Worm (Caenorhabditis elegans) whole organism, young adult: ENCODE results near the gene ent-3.
A peak's percentile ranks its signal among the peaks of the same experiment; 100 is the strongest.

Experiments
- F10E7.11 ChIP-seq: sonication (generic microtip); optimal IDR thresholded peaks from 2 replicates; lab custom pipeline; 2017; ENCODE audit warnings: mild to moderate bottlenecking, missing genetic modification characterization, moderate library complexity, missing compliant biosample characterization
- F22D6.2 ChIP-seq: sonication (generic microtip); optimal IDR thresholded peaks from 2 replicates; lab custom pipeline; 2016; ENCODE audit warnings: mild to moderate bottlenecking, missing genetic modification characterization, missing compliant biosample characterization
- F33H1.4 ChIP-seq: fragments of 200-800 bp; sonication (Bioruptor generic); IDR thresholded peaks from 2 replicates; pipeline ENCODE4 v1.3.6; 2022; ENCODE audit warnings: missing genetic modification reagents, missing genetic modification characterization, missing compliant biosample characterization
- F49E8.2 ChIP-seq: sonication (generic microtip); optimal IDR thresholded peaks from 3 replicates; lab custom pipeline; 2017; ENCODE audit warnings: missing genetic modification characterization, mild to moderate bottlenecking, missing compliant biosample characterization, antibody characterized with exemption, moderate library complexity; ENCODE audit not compliant: insufficient read depth
- T07F8.4 ChIP-seq: sonication (generic microtip); optimal IDR thresholded peaks from 2 replicates; lab custom pipeline; 2016; ENCODE audit warnings: mild to moderate bottlenecking, missing genetic modification characterization, moderate library complexity, missing compliant biosample characterization
- Y53G8AR.9 ChIP-seq: fragments of 200-800 bp; sonication (Bioruptor generic); conservative IDR thresholded peaks from 2 replicates; pipeline ENCODE4 v1.3.6; 2022; ENCODE audit warnings: missing genetic modification reagents, missing genetic modification characterization, missing compliant biosample characterization
- Y67H2A.10 ChIP-seq: fragments of 200-800 bp; sonication (Bioruptor generic); conservative IDR thresholded peaks from 2 replicates; pipeline ENCODE4 v1.3.6; 2022; ENCODE audit warnings: missing genetic modification reagents, missing genetic modification characterization, missing compliant biosample characterization
- Y79H2A.3 ChIP-seq: fragments of 200-800 bp; sonication (Bioruptor generic); conservative IDR thresholded peaks from 2 replicates; pipeline ENCODE4 v1.3.6; 2022; ENCODE audit warnings: missing genetic modification reagents, missing genetic modification characterization, missing compliant biosample characterization
- aptf-2 ChIP-seq: fragments of 200-800 bp; sonication (Bioruptor generic); conservative IDR thresholded peaks from 2 replicates; pipeline ENCODE4 v1.3.6; 2022; ENCODE audit warnings: missing genetic modification reagents, missing genetic modification characterization, missing compliant biosample characterization
- aptf-3 ChIP-seq: fragments of 200-800 bp; sonication (Bioruptor generic); IDR thresholded peaks from 2 replicates; pipeline ENCODE4 v1.3.6; 2022; ENCODE audit warnings: missing genetic modification characterization, missing compliant biosample characterization
- athp-1 ChIP-seq: sonication (generic microtip); optimal IDR thresholded peaks from 2 replicates; lab custom pipeline; 2017; ENCODE audit warnings: mild to moderate bottlenecking, missing genetic modification characterization, missing compliant biosample characterization
- attf-6 ChIP-seq: fragments of 200-800 bp; sonication (Bioruptor generic); IDR thresholded peaks from 2 replicates; pipeline ENCODE4 v1.3.6; 2022; ENCODE audit warnings: missing genetic modification reagents, missing genetic modification characterization, missing compliant biosample characterization
- bed-1 ChIP-seq: fragments of 200-800 bp; sonication (Bioruptor generic); IDR thresholded peaks from 2 replicates; pipeline ENCODE4 v1.3.6; 2022; ENCODE audit warnings: missing genetic modification reagents, missing genetic modification characterization, missing compliant biosample characterization
- bed-2 ChIP-seq: fragments of 200-800 bp; sonication (Bioruptor generic); IDR thresholded peaks from 2 replicates; pipeline ENCODE4 v1.3.6; 2022; ENCODE audit warnings: missing genetic modification reagents, missing genetic modification characterization, missing compliant biosample characterization
- ceh-27 ChIP-seq: fragments of 200-800 bp; sonication (Bioruptor generic); optimal IDR thresholded peaks from 2 replicates; lab custom pipeline; 2018; ENCODE audit warnings: mild to moderate bottlenecking, missing genetic modification characterization, moderate library complexity, missing compliant biosample characterization
- ceh-40 ChIP-seq: fragments of 200-800 bp; sonication (Bioruptor generic); IDR thresholded peaks from 2 replicates; pipeline ENCODE4 v1.3.6; 2022; ENCODE audit warnings: missing genetic modification characterization, missing compliant biosample characterization
- ceh-79 ChIP-seq: sonication (generic microtip); optimal IDR thresholded peaks from 2 replicates; lab custom pipeline; 2017; ENCODE audit warnings: mild to moderate bottlenecking, missing genetic modification characterization, missing compliant biosample characterization
- ceh-91 ChIP-seq: fragments of 200-800 bp; sonication (Bioruptor generic); IDR thresholded peaks from 2 replicates; pipeline ENCODE4 v1.3.6; 2022; ENCODE audit warnings: missing genetic modification reagents, missing genetic modification characterization, missing compliant biosample characterization
- chd-7 ChIP-seq: sonication (generic microtip); optimal IDR thresholded peaks from 2 replicates; lab custom pipeline; 2016; ENCODE audit warnings: mild to moderate bottlenecking, missing genetic modification characterization, moderate library complexity, missing compliant biosample characterization
- dpff-1 ChIP-seq: sonication (generic microtip); optimal IDR thresholded peaks from 2 replicates; lab custom pipeline; 2017; ENCODE audit warnings: mild to moderate bottlenecking, missing genetic modification characterization, missing compliant biosample characterization
- ekl-4 ChIP-seq: fragments of 200-800 bp; sonication (Bioruptor generic); IDR thresholded peaks from 2 replicates; pipeline ENCODE4 v1.3.6; 2022; ENCODE audit warnings: missing genetic modification reagents, missing genetic modification characterization, missing compliant biosample characterization
- hlh-12 ChIP-seq: sonication (generic microtip); optimal IDR thresholded peaks from 2 replicates; lab custom pipeline; 2016; ENCODE audit warnings: missing genetic modification characterization, missing compliant biosample characterization
- hrde-1 ChIP-seq: sonication (generic microtip); optimal IDR thresholded peaks from 2 replicates; lab custom pipeline; 2016; ENCODE audit warnings: missing genetic modification characterization, mild to moderate bottlenecking, missing compliant biosample characterization, moderate library complexity, missing genotype, missing genetic modification reagents, borderline replicate concordance
- let-607 ChIP-seq, 2 experiments: fragments of 200-800 bp in 1 of 2; sonication (Bioruptor generic) in 1 of 2; sonication (generic microtip) in 1 of 2; optimal IDR thresholded peaks; 2 replicates each; lab custom pipeline; 2016 to 2018; ENCODE audit warnings: mild to moderate bottlenecking in 2 of 2, missing compliant biosample characterization in 2 of 2, missing genetic modification characterization in 2 of 2, moderate library complexity in 2 of 2, missing genotype in 1 of 2
- lin-26 ChIP-seq: fragments of 200-800 bp; sonication (Bioruptor generic); IDR thresholded peaks from 2 replicates; pipeline ENCODE4 v1.3.6; 2022; ENCODE audit warnings: missing genetic modification reagents, missing genetic modification characterization, missing compliant biosample characterization
- lin-54 ChIP-seq: fragments of 200-800 bp; sonication (Bioruptor generic); optimal IDR thresholded peaks from 2 replicates; lab custom pipeline; 2018; ENCODE audit warnings: mild to moderate bottlenecking, missing genetic modification characterization, missing compliant biosample characterization
- lsl-1 ChIP-seq: fragments of 200-800 bp; sonication (Bioruptor generic); optimal IDR thresholded peaks from 2 replicates; lab custom pipeline; 2018; ENCODE audit warnings: mild to moderate bottlenecking, missing genetic modification characterization, moderate library complexity, missing compliant biosample characterization
- lsy-27 ChIP-seq: sonication (generic microtip); optimal IDR thresholded peaks from 2 replicates; lab custom pipeline; 2017; ENCODE audit warnings: missing genetic modification characterization, mild to moderate bottlenecking, missing compliant biosample characterization, antibody characterized with exemption, missing genotype, borderline replicate concordance; ENCODE audit not compliant: insufficient read depth
- madf-6 ChIP-seq: fragments of 200-800 bp; sonication (Bioruptor generic); IDR thresholded peaks from 2 replicates; pipeline ENCODE4 v1.3.6; 2022; ENCODE audit warnings: missing genetic modification reagents, missing genetic modification characterization, missing compliant biosample characterization
- madf-8 ChIP-seq: fragments of 200-800 bp; sonication (Bioruptor generic); conservative IDR thresholded peaks from 2 replicates; pipeline ENCODE4 v1.3.6; 2022; ENCODE audit warnings: missing genetic modification reagents, missing genetic modification characterization, missing compliant biosample characterization
- mcd-1 ChIP-seq: fragments of 200-800 bp; sonication (Bioruptor generic); IDR thresholded peaks from 2 replicates; pipeline ENCODE4 v1.3.6; 2022; ENCODE audit warnings: missing genetic modification reagents, missing genetic modification characterization, missing compliant biosample characterization
- mxl-1 ChIP-seq: sonication (generic microtip); optimal IDR thresholded peaks from 2 replicates; lab custom pipeline; 2016; ENCODE audit warnings: missing genetic modification characterization, missing compliant biosample characterization
- nhr-120 ChIP-seq: fragments of 200-800 bp; sonication (Bioruptor generic); IDR thresholded peaks from 2 replicates; pipeline ENCODE4 v1.3.6; 2022; ENCODE audit warnings: missing genetic modification characterization, missing compliant biosample characterization
- nhr-80 ChIP-seq: sonication (generic microtip); optimal IDR thresholded peaks from 2 replicates; lab custom pipeline; 2016; ENCODE audit warnings: missing genetic modification characterization, missing compliant biosample characterization
- pbrm-1 ChIP-seq: fragments of 200-800 bp; sonication (Bioruptor generic); IDR thresholded peaks from 2 replicates; pipeline ENCODE4 v1.3.6; 2022; ENCODE audit warnings: missing genetic modification reagents, missing genetic modification characterization, missing compliant biosample characterization
- snpc-1.1 ChIP-seq: sonication (generic microtip); optimal IDR thresholded peaks from 2 replicates; lab custom pipeline; 2017; ENCODE audit warnings: missing genetic modification characterization, mild to moderate bottlenecking, missing compliant biosample characterization, antibody characterized with exemption, moderate library complexity, missing genotype, missing genetic modification reagents; ENCODE audit not compliant: insufficient read depth
- snpc-1.3 ChIP-seq: sonication (generic microtip); optimal IDR thresholded peaks from 2 replicates; lab custom pipeline; 2017; ENCODE audit warnings: missing genetic modification characterization, mild to moderate bottlenecking, missing compliant biosample characterization, antibody characterized with exemption, moderate library complexity, missing genotype, missing genetic modification reagents; ENCODE audit not compliant: insufficient read depth
- snpc-3.4 ChIP-seq: sonication (generic microtip); optimal IDR thresholded peaks from 2 replicates; lab custom pipeline; 2017; ENCODE audit warnings: missing genetic modification characterization, mild to moderate bottlenecking, missing compliant biosample characterization, antibody characterized with exemption, moderate library complexity, missing genotype, missing genetic modification reagents
- somi-1 ChIP-seq: fragments of 200-800 bp; sonication (Bioruptor generic); optimal IDR thresholded peaks from 2 replicates; lab custom pipeline; 2018; ENCODE audit warnings: mild to moderate bottlenecking, missing genetic modification characterization, missing compliant biosample characterization
- sptf-2 ChIP-seq: fragments of 200-800 bp; sonication (Bioruptor generic); optimal IDR thresholded peaks from 2 replicates; lab custom pipeline; 2018; ENCODE audit warnings: mild to moderate bottlenecking, missing genetic modification characterization, missing compliant biosample characterization
- tbp1 ChIP-seq: fragments of 200-800 bp; sonication (Bioruptor generic); optimal IDR thresholded peaks from 2 replicates; lab custom pipeline; 2018; ENCODE audit warnings: mild to moderate bottlenecking, missing genetic modification characterization, missing compliant biosample characterization
- unc-130 ChIP-seq: sonication (generic microtip); optimal IDR thresholded peaks from 2 replicates; lab custom pipeline; 2016; ENCODE audit warnings: missing genetic modification reagents, missing genetic modification characterization, missing compliant biosample characterization
- xnd-1 ChIP-seq: sonication (generic microtip); optimal IDR thresholded peaks from 2 replicates; lab custom pipeline; 2016; ENCODE audit warnings: missing genotype, missing genetic modification reagents, missing genetic modification characterization, missing compliant biosample characterization
- zfh-2 ChIP-seq: fragments of 200-800 bp; sonication (Bioruptor generic); conservative IDR thresholded peaks from 2 replicates; pipeline ENCODE4 v1.3.6; 2022; ENCODE audit warnings: missing genetic modification reagents, missing genetic modification characterization, missing compliant biosample characterization
- zim-3 ChIP-seq: sonication (generic microtip); optimal IDR thresholded peaks from 2 replicates; lab custom pipeline; 2017; ENCODE audit warnings: mild to moderate bottlenecking, missing genetic modification characterization, moderate library complexity, missing compliant biosample characterization
- ztf-25 ChIP-seq: fragments of 200-800 bp; sonication (Bioruptor generic); IDR thresholded peaks from 2 replicates; pipeline ENCODE4 v1.3.6; 2022; ENCODE audit warnings: missing genetic modification reagents, missing genetic modification characterization, missing compliant biosample characterization

The ent-3 gene

ce11 chrV:14193451-14193850, 42.4 kb downstream of the ent-3 start, which contains the start of gene atfs-1 (continued):
- TF ChIP-seq lin-54 (GFP tag; lab: Kevin White, UChicago) = no peak
- no peak for TF ChIP-seq zfh-2 (GFP tag; lab: Robert Waterston, UW)
- no peak for TF ChIP-seq lsy-27 (tag; lab: Kevin White, UChicago)
- no peak for TF ChIP-seq let-607 (tag; optimal IDR thresholded peaks at IDR 0.05; lab: Kevin White, UChicago)
- TF ChIP-seq Y79H2A.3 (GFP tag; lab: Robert Waterston, UW) = no peak
- TF ChIP-seq ceh-40 (GFP tag; lab: Robert Waterston, UW) = no peak
- TF ChIP-seq dpff-1 (tag; lab: Kevin White, UChicago) = no peak
- 0 out of 2 replicates have a peak, but pooled peaks have one; percentile 44 for TF ChIP-seq bed-2 (GFP tag; lab: Robert Waterston, UW)
- TF ChIP-seq mcd-1 (GFP tag; lab: Robert Waterston, UW) = peak; percentile 41
- TF ChIP-seq ztf-25 = no peak
- TF ChIP-seq tbp1 (GFP tag; lab: Kevin White, UChicago) = no peak
- TF ChIP-seq ceh-79 (tag; lab: Kevin White, UChicago) = no peak
- peak; percentile 59; the same call in 1 of the 2 replicates for TF ChIP-seq pbrm-1
- TF ChIP-seq nhr-80 (tag; lab: Kevin White, UChicago) = peak; percentile 97

- peak; percentile 96 for TF ChIP-seq lsl-1 (GFP tag; lab: Kevin White, UChicago)
- TF ChIP-seq ceh-91 = peak; percentile 65
- peak; percentile 81 for TF ChIP-seq madf-8 (GFP tag; lab: Robert Waterston, UW)
- TF ChIP-seq snpc-1.1 = no peak
- TF ChIP-seq Y53G8AR.9 = 0 out of 2 replicates have a peak, but pooled peaks have one; percentile 17
- TF ChIP-seq ceh-27 (GFP tag; lab: Kevin White, UChicago) = no peak
- TF ChIP-seq attf-6 = no peak
- peak; percentile 42 for TF ChIP-seq F49E8.2 (tag; lab: Kevin White, UChicago)
- TF ChIP-seq T07F8.4 (tag; lab: Kevin White, UChicago) = no peak
- no peak for TF ChIP-seq F10E7.11 (tag; lab: Kevin White, UChicago)
- TF ChIP-seq xnd-1 (tag; lab: Kevin White, UChicago) = peak; percentile 93
- TF ChIP-seq F22D6.2 (tag; lab: Kevin White, UChicago) = no peak
- TF ChIP-seq pbrm-1 = no peak
- TF ChIP-seq ekl-4 = 0 out of 2 replicates have a peak, but pooled peaks have one; percentile 21
- TF ChIP-seq unc-130 = no peak
- no peak for TF ChIP-seq ceh-79 (tag; lab: Kevin White, UChicago)
- no peak for TF ChIP-seq lin-26 (GFP tag; lab: Robert Waterston, UW)
- no peak for TF ChIP-seq mxl-1 (tag; lab: Kevin White, UChicago)
- peak; percentile 3 for TF ChIP-seq athp-1 (tag; lab: Kevin White, UChicago)
- TF ChIP-seq aptf-2 (GFP tag; lab: Robert Waterston, UW) = no peak
- TF ChIP-seq Y67H2A.10 = no peak
- no peak for TF ChIP-seq mcd-1 (GFP tag; lab: Robert Waterston, UW)
- TF ChIP-seq nhr-120 (GFP tag; lab: Robert Waterston, UW) = no peak
- TF ChIP-seq hrde-1 = no peak
- no peak for TF ChIP-seq somi-1
- TF ChIP-seq bed-1 (GFP tag; lab: Robert Waterston, UW) = no peak
- TF ChIP-seq sptf-2 = no peak
- peak; percentile 95 for TF ChIP-seq F33H1.4 (GFP tag; lab: Robert Waterston, UW)
- peak; percentile 94 for TF ChIP-seq madf-6 (GFP tag; lab: Robert Waterston, UW)
- TF ChIP-seq snpc-1.3 (tag; lab: Kevin White, UChicago) = peak; percentile 43
- TF ChIP-seq chd-7 (tag; lab: Kevin White, UChicago) = no peak
- TF ChIP-seq zim-3 = no peak
- no peak for TF ChIP-seq aptf-3 (GFP tag; lab: Robert Waterston, UW)
- TF ChIP-seq snpc-3.4 (tag; lab: Kevin White, UChicago) = peak; percentile 21
- no peak for TF ChIP-seq hlh-12
Measured at ce11 chrV:14192870-14193269, 43.0 kb downstream of the ent-3 start.
